Fruit fly (Drosophila melanogaster) whole organism, pupa: Measurements from ENCODE around the gene CG13983.

Experiments used
- CG10348 ChIP-seq: fragments of 200-800 bp; sonication (Bioruptor generic); IDR thresholded peaks from 2 replicates; pipeline ENCODE4 v1.3.6; 2022; ENCODE audit warnings: missing biosample characterization, missing genetic modification characterization
- CG12605 ChIP-seq: fragments of 200-800 bp; sonication (Bioruptor generic); IDR thresholded peaks from 2 replicates; pipeline ENCODE4 v1.3.6; 2022; ENCODE audit warnings: missing biosample characterization, missing genetic modification characterization
- CG13204 ChIP-seq: fragments of 200-800 bp; sonication (Bioruptor generic); optimal IDR thresholded peaks from 2 replicates; lab custom pipeline; 2018; ENCODE audit warnings: missing biosample characterization, mild to moderate bottlenecking, missing genetic modification characterization, moderate library complexity
- CG14655 ChIP-seq: fragments of 200-800 bp; sonication (Bioruptor generic); optimal IDR thresholded peaks from 3 replicates; lab custom pipeline; 2017; ENCODE audit warnings: mild to moderate bottlenecking, missing biosample characterization, missing genetic modification reagents, missing genetic modification characterization
- CG15710 ChIP-seq: fragments of 200-800 bp; sonication (Bioruptor generic); optimal IDR thresholded peaks from 2 replicates; lab custom pipeline; 2018; ENCODE audit warnings: missing biosample characterization, mild to moderate bottlenecking, missing genetic modification characterization, moderate library complexity
- CG17806 ChIP-seq: fragments of 200-800 bp; sonication (Bioruptor generic); optimal IDR thresholded peaks from 2 replicates; lab custom pipeline; 2018; ENCODE audit warnings: missing biosample characterization, mild to moderate bottlenecking, missing genetic modification characterization, moderate library complexity
- CG32121 ChIP-seq: fragments of 200-800 bp; sonication (Bioruptor generic); IDR thresholded peaks from 2 replicates; pipeline ENCODE4 v1.3.6; 2022; ENCODE audit warnings: missing biosample characterization, missing genetic modification characterization
- CG34367 ChIP-seq: fragments of 200-800 bp; sonication (Bioruptor generic); optimal IDR thresholded peaks from 2 replicates; lab custom pipeline; 2018; ENCODE audit warnings: missing biosample characterization, mild to moderate bottlenecking, missing genetic modification characterization
- CG4496 ChIP-seq: fragments of 200-800 bp; sonication (Bioruptor generic); IDR thresholded peaks from 3 replicates; pipeline ENCODE4 v1.3.6; 2022; ENCODE audit warnings: missing biosample characterization, missing genetic modification characterization
- CG8159 ChIP-seq: fragments of 200-800 bp; sonication (Bioruptor generic); optimal IDR thresholded peaks from 3 replicates; lab custom pipeline; 2018; ENCODE audit warnings: missing biosample characterization, mild to moderate bottlenecking, missing genetic modification characterization, moderate library complexity
- CG8301 ChIP-seq: fragments of 200-800 bp; sonication (Bioruptor generic); optimal IDR thresholded peaks from 2 replicates; lab custom pipeline; 2018; ENCODE audit warnings: missing biosample characterization, mild to moderate bottlenecking, missing genetic modification characterization
- CG9948 ChIP-seq: fragments of 200-800 bp; sonication (Bioruptor generic); optimal IDR thresholded peaks from 2 replicates; lab custom pipeline; 2018; ENCODE audit warnings: missing biosample characterization, mild to moderate bottlenecking, missing genetic modification characterization, moderate library complexity
- D1 ChIP-seq: fragments of 200-800 bp; sonication (Bioruptor generic); optimal IDR thresholded peaks from 2 replicates; lab custom pipeline; 2018; ENCODE audit warnings: missing biosample characterization, mild to moderate bottlenecking, missing genetic modification characterization, moderate library complexity
- EcR ChIP-seq: fragments of 200-800 bp; sonication (Bioruptor generic); optimal IDR thresholded peaks from 3 replicates; lab custom pipeline; 2019; ENCODE audit warnings: missing biosample characterization, missing genetic modification characterization, mild to moderate bottlenecking, moderate library complexity, missing genetic modification reagents
- Ets98B ChIP-seq: fragments of 200-800 bp; sonication (Bioruptor generic); IDR thresholded peaks from 2 replicates; pipeline ENCODE4 v1.3.6; 2022; ENCODE audit warnings: missing biosample characterization, missing genetic modification characterization
- Pif1A ChIP-seq: fragments of 200-800 bp; sonication (Bioruptor generic); optimal IDR thresholded peaks from 3 replicates; lab custom pipeline; 2016; ENCODE audit warnings: missing biosample characterization, missing genetic modification characterization
- Pif1B ChIP-seq: fragments of 200-800 bp; sonication (Bioruptor generic); optimal IDR thresholded peaks from 3 replicates; lab custom pipeline; 2016; ENCODE audit warnings: missing biosample characterization, missing genetic modification characterization
- Snoo ChIP-seq: fragments of 200-800 bp; sonication (Bioruptor generic); optimal IDR thresholded peaks from 3 replicates; lab custom pipeline; 2017; ENCODE audit warnings: missing biosample characterization, mild to moderate bottlenecking, missing genetic modification characterization, inconsistent platforms
- fd96Ca ChIP-seq: fragments of 200-800 bp; sonication (Bioruptor generic); IDR thresholded peaks from 3 replicates; pipeline ENCODE4 v1.3.6; 2022; ENCODE audit warnings: missing biosample characterization, missing genetic modification characterization
- gl ChIP-seq: fragments of 200-800 bp; sonication (Bioruptor generic); optimal IDR thresholded peaks from 2 replicates; lab custom pipeline; 2018; ENCODE audit warnings: missing biosample characterization, mild to moderate bottlenecking, missing genetic modification characterization
- rn ChIP-seq: fragments of 200-800 bp; sonication (Bioruptor generic); IDR thresholded peaks from 2 replicates; pipeline ENCODE4 v1.3.6; 2022; ENCODE audit warnings: missing biosample characterization, missing genetic modification characterization

Gene CG13983

DNA sequence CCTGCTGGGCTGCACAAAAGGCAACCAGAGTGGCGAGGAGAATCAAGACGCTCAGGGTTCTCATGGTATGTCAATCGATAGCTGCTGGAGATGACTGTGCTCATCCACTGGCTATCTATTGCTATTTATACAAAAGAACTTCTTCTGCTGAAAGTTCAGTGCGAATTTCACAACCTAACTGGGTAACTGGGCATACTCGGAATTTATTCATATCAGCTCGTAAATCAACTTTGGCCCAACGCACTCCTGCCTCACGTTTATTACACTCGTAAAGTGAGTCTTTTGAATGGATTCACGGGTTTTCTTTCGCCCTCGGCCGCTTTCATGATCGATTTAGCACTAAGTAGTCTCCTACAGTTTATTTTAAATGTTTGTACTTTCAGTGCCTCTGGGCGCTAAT is at the start of gene CG13983:
TSS of gene CG13983 (minus strand) at position 101 of the 400 bp plus-strand sequence.
- TF ChIP-seq CG12605 = no peak
- TF ChIP-seq CG9948 (tag; lab: Kevin White, UChicago) = no peak
- no peak for TF ChIP-seq CG10348 (GFP tag; lab: Robert Waterston, UW)
- no peak for TF ChIP-seq CG4496 (GFP tag; lab: Robert Waterston, UW)

DNA sequence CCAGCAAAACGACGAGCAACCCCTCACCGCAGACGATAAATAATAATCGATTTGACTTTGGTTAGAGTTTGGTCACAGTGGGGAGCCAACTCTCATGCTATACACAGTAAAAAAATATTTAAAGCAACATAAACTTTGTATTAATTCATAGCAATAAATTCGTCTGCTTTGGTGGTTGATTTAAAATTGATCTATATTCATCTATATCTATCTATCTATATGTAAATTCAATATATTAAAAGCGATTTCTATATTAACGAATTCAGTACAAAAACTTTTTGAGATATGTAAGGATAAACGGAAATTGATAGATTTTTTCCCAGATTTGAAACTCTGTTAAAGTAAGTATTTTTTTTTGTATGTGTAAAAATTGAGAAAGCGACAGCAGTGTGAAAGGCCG is 45.6 kb upstream of the CG13983 start:
- TF ChIP-seq Snoo (tag; lab: Kevin White, UChicago) (no peak), CG4496 (GFP tag; lab: Robert Waterston, UW) (no peak), D1 (tag; lab: Kevin White, UChicago) (no peak), EcR (no peak), gl (tag; lab: Kevin White, UChicago) (no peak), CG13204 (GFP tag; lab: Kevin White, UChicago) (no peak), Pif1B (GFP tag; lab: Kevin White, UChicago) (no peak), rn (no peak), CG17806 (tag; lab: Kevin White, UChicago) (no peak), Pif1A (GFP tag; lab: Kevin White, UChicago) (no peak), fd96Ca (GFP tag; lab: Robert Waterston, UW) (no peak), CG34367 (no peak)

DNA sequence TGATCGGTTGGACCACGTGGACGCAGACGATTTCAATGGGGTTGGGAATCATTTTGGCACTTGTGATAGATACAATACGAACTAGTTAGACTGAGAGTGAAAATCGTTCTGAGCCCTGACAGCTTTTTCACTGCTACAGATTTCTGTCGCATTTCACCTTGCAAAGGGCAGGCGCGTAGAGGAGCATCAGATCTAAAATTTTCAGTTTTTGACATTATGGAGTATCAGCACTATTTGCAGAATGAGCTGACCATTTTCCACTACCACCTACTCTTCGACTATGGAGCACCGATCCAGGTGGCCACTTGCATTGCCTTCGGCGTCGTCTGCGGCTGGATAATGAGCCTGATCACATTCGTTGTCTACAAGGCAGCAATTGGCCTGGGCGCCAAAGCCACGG is 44.4 kb upstream of the CG13983 start, which contains the start of the genes CG43922 and CG13984:
TSS of gene CG43922 (minus strand) at position 101 of the 400 bp plus-strand sequence.
TSS of gene CG13984 (plus strand) at position 169 of the 400 bp plus-strand sequence.
- TF ChIP-seq CG17806 (tag; lab: Kevin White, UChicago) = no peak
- no peak for TF ChIP-seq CG8159 (tag; lab: Kevin White, UChicago)
- no peak for TF ChIP-seq rn
- TF ChIP-seq CG8301 (tag; lab: Kevin White, UChicago) = no peak
- no peak for TF ChIP-seq CG4496 (GFP tag; lab: Robert Waterston, UW)
- no peak for TF ChIP-seq CG12605
- no peak for TF ChIP-seq EcR
- no peak for TF ChIP-seq CG9948 (tag; lab: Kevin White, UChicago)
- TF ChIP-seq fd96Ca (GFP tag; lab: Robert Waterston, UW) = no peak
- no peak for TF ChIP-seq CG34367
- no peak for TF ChIP-seq Pif1B (GFP tag; lab: Kevin White, UChicago)
- TF ChIP-seq CG32121 (GFP tag; lab: Robert Waterston, UW) = no peak
- no peak for TF ChIP-seq Snoo (tag; lab: Kevin White, UChicago)
- TF ChIP-seq Ets98B = no peak
- no peak for TF ChIP-seq CG14655
- TF ChIP-seq CG15710 (tag; lab: Kevin White, UChicago) = no peak
- TF ChIP-seq CG10348 (GFP tag; lab: Robert Waterston, UW) = no peak

DNA sequence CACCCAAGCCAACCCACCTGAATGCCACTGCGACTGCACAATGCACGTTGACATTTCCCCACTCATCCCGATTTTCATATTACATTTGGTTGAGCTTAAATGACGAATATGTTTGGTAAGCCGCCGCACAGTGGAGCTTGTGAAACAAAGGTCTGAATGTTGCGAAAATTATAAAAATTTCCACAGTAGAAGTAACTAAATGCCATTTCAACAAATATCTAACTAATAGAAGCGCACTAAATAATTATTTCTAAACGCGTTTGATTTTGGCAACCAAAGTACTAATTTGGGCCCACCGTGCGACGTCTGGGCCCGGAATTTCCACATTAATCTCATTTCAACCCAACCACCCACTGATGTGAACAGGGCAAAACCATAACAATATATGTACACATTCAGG is 42.6 kb upstream of the CG13983 start:
- no peak for TF ChIP-seq CG8301 (tag; lab: Kevin White, UChicago)
- no peak for TF ChIP-seq CG10348 (GFP tag; lab: Robert Waterston, UW)
- peak; percentile 34 for TF ChIP-seq CG14655
- 0 out of 2 replicates have a peak, but pooled peaks have one; percentile 24 for TF ChIP-seq CG12605
- peak; percentile 23 for TF ChIP-seq Pif1A (GFP tag; lab: Kevin White, UChicago)
- TF ChIP-seq D1 (tag; lab: Kevin White, UChicago) = no peak
- peak; percentile 34; the same call in 1 of the 2 replicates for TF ChIP-seq Ets98B
- TF ChIP-seq CG17806 (tag; lab: Kevin White, UChicago) = no peak
- peak; percentile 20 for TF ChIP-seq Pif1B (GFP tag; lab: Kevin White, UChicago)
- TF ChIP-seq Snoo (tag; lab: Kevin White, UChicago) = no peak
- TF ChIP-seq EcR = no peak
- peak; percentile 20; the same call in 1 of the 3 replicates for TF ChIP-seq CG4496 (GFP tag; lab: Robert Waterston, UW)
- peak; percentile 33 for TF ChIP-seq CG15710 (tag; lab: Kevin White, UChicago)
- TF ChIP-seq CG9948 (tag; lab: Kevin White, UChicago) = peak; percentile 46
- TF ChIP-seq CG34367 = peak; percentile 31
- no peak for TF ChIP-seq rn
- TF ChIP-seq CG13204 (GFP tag; lab: Kevin White, UChicago) = no peak
- TF ChIP-seq gl (tag; lab: Kevin White, UChicago) = no peak
- peak; percentile 60 for TF ChIP-seq CG8159 (tag; lab: Kevin White, UChicago)
- TF ChIP-seq fd96Ca (GFP tag; lab: Robert Waterston, UW) = 0 out of 3 replicates have a peak, but pooled peaks have one; percentile 57
- no peak for TF ChIP-seq CG32121 (GFP tag; lab: Robert Waterston, UW)

DNA sequence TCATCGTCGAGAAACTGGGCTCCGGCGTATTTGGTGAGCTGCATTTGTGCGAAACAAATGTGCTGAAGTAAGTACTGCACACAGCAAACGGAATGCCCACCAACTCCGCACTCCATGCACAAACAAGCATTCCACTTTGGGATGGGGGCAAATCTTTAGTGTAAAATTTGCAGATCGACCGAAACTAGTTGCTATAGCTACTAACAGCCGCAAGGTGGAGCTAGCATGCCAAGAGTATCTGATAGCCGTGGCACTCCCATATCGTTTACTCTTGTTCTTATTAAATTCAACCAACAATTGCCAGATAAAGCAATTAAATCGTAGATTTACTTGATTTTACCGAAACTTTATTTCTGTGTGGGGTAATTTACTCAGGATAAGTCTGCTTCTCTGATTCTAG is 37.3 kb upstream of the CG13983 start:
- TF ChIP-seq CG8159 (tag; lab: Kevin White, UChicago) = no peak
- no peak for TF ChIP-seq CG13204 (GFP tag; lab: Kevin White, UChicago)
- no peak for TF ChIP-seq CG32121 (GFP tag; lab: Robert Waterston, UW)
- no peak for TF ChIP-seq EcR
- no peak for TF ChIP-seq Snoo (tag; lab: Kevin White, UChicago)
- TF ChIP-seq CG15710 (tag; lab: Kevin White, UChicago) = no peak
- TF ChIP-seq Ets98B = no peak
- no peak for TF ChIP-seq Pif1B (GFP tag; lab: Kevin White, UChicago)
- TF ChIP-seq D1 (tag; lab: Kevin White, UChicago) = no peak
- no peak for TF ChIP-seq CG12605
- no peak for TF ChIP-seq CG10348 (GFP tag; lab: Robert Waterston, UW)
- TF ChIP-seq CG8301 (tag; lab: Kevin White, UChicago) = no peak
- TF ChIP-seq gl (tag; lab: Kevin White, UChicago) = no peak
- no peak for TF ChIP-seq CG14655
- no peak for TF ChIP-seq CG17806 (tag; lab: Kevin White, UChicago)

DNA sequence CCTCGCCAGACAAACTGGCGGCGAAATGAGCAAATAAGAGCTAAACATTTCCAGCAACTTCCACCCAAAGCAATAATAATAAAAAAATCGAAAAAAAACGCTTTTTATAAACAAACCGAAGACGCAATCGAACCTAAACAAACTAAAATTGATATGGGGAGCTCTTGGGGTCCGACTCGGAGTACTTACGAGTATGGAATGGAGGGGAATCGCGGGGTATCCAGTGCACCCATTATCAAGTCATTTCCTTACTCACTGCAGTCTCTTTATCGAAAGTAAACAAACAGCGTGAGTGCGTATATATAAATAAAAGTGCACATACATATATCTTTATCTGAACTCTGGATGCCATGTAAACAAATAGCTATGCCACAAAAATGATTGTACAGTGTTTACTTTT is 27.3 kb upstream of the CG13983 start:
- TF ChIP-seq Pif1A (GFP tag; lab: Kevin White, UChicago) (peak; percentile 12), Ets98B (peak; percentile 34; the same call in 1 of the 2 replicates), CG8159 (tag; lab: Kevin White, UChicago) (no peak), CG4496 (GFP tag; lab: Robert Waterston, UW) (peak; percentile 29; the same call in 1 of the 3 replicates)
